Worm (Caenorhabditis elegans) whole organism, young adult: Measurements from ENCODE around the gene C28D4.7.

ENCODE experiments used
- B0336.3 ChIP-seq: fragments of 200-800 bp; sonication (Bioruptor generic); IDR thresholded peaks from 2 replicates; pipeline ENCODE4 v1.3.6; 2022; ENCODE audit warnings: missing genetic modification characterization, missing compliant biosample characterization
- F10E7.11 ChIP-seq: sonication (generic microtip); optimal IDR thresholded peaks from 2 replicates; lab custom pipeline; 2017; ENCODE audit warnings: mild to moderate bottlenecking, missing genetic modification characterization, moderate library complexity, missing compliant biosample characterization
- F23B12.7 ChIP-seq: sonication (generic microtip); optimal IDR thresholded peaks from 2 replicates; lab custom pipeline; 2017; ENCODE audit warnings: missing genetic modification characterization, mild to moderate bottlenecking, missing compliant biosample characterization, antibody characterized with exemption, moderate library complexity; ENCODE audit not compliant: insufficient read depth
- F37B4.10 ChIP-seq: fragments of 200-800 bp; sonication (Bioruptor generic); IDR thresholded peaks from 2 replicates; pipeline ENCODE4 v1.3.6; 2022; ENCODE audit warnings: missing genetic modification characterization, missing compliant biosample characterization
- F57A8.1 ChIP-seq: fragments of 200-800 bp; sonication (Bioruptor generic); optimal IDR thresholded peaks from 2 replicates; lab custom pipeline; 2018; ENCODE audit warnings: mild to moderate bottlenecking, missing genetic modification characterization, moderate library complexity, missing compliant biosample characterization
- F57C9.4 ChIP-seq: sonication (generic microtip); optimal IDR thresholded peaks from 2 replicates; lab custom pipeline; 2017; ENCODE audit warnings: mild to moderate bottlenecking, missing genetic modification characterization, missing compliant biosample characterization
- T26A5.8 ChIP-seq: sonication (generic microtip); optimal IDR thresholded peaks from 2 replicates; lab custom pipeline; 2016; ENCODE audit warnings: missing genetic modification characterization, missing compliant biosample characterization
- Y79H2A.3 ChIP-seq: fragments of 200-800 bp; sonication (Bioruptor generic); conservative IDR thresholded peaks from 2 replicates; pipeline ENCODE4 v1.3.6; 2022; ENCODE audit warnings: missing genetic modification reagents, missing genetic modification characterization, missing compliant biosample characterization
- ama-1 ChIP-seq, 3 experiments: fragments of 150-350 bp in 1 of 3; sonication (generic microtip) in 2 of 3; optimal IDR thresholded peaks; 2 replicates each; lab custom pipeline; 2014 to 2018; ENCODE audit warnings: missing biosample characterization in 2 of 3, missing genetic modification characterization in 2 of 3, missing genetic modification reagents in 2 of 3
- atf-7 ChIP-seq: sonication (generic microtip); optimal IDR thresholded peaks from 2 replicates; lab custom pipeline; 2017; ENCODE audit warnings: mild to moderate bottlenecking, missing genetic modification characterization, missing compliant biosample characterization
- athp-1 ChIP-seq: sonication (generic microtip); optimal IDR thresholded peaks from 2 replicates; lab custom pipeline; 2017; ENCODE audit warnings: mild to moderate bottlenecking, missing genetic modification characterization, missing compliant biosample characterization
- attf-3 ChIP-seq: fragments of 200-800 bp; sonication (Bioruptor generic); conservative IDR thresholded peaks from 2 replicates; pipeline ENCODE4 v1.3.6; 2022; ENCODE audit warnings: missing genetic modification reagents, missing genetic modification characterization, missing compliant biosample characterization
- attf-6 ChIP-seq: fragments of 200-800 bp; sonication (Bioruptor generic); IDR thresholded peaks from 2 replicates; pipeline ENCODE4 v1.3.6; 2022; ENCODE audit warnings: missing genetic modification reagents, missing genetic modification characterization, missing compliant biosample characterization
- bed-2 ChIP-seq: fragments of 200-800 bp; sonication (Bioruptor generic); IDR thresholded peaks from 2 replicates; pipeline ENCODE4 v1.3.6; 2022; ENCODE audit warnings: missing genetic modification reagents, missing genetic modification characterization, missing compliant biosample characterization
- ccch-3 ChIP-seq: fragments of 200-800 bp; sonication (Bioruptor generic); optimal IDR thresholded peaks from 2 replicates; lab custom pipeline; 2018; ENCODE audit warnings: mild to moderate bottlenecking, missing genetic modification characterization, missing compliant biosample characterization
- die-1 ChIP-seq: sonication (generic microtip); optimal IDR thresholded peaks from 2 replicates; lab custom pipeline; 2016; ENCODE audit warnings: missing genotype, mild to moderate bottlenecking, missing genetic modification characterization, missing compliant biosample characterization
- dox-1 ChIP-seq: fragments of 200-800 bp; sonication (Bioruptor generic); IDR thresholded peaks from 2 replicates; pipeline ENCODE4 v1.3.6; 2022; ENCODE audit warnings: missing genetic modification reagents, missing genetic modification characterization, missing compliant biosample characterization
- hmg-1.2 ChIP-seq: fragments of 200-800 bp; sonication (Bioruptor generic); IDR thresholded peaks from 2 replicates; pipeline ENCODE4 v1.3.6; 2022; ENCODE audit warnings: missing genetic modification reagents, missing genetic modification characterization, missing compliant biosample characterization
- let-607 ChIP-seq, 2 experiments: fragments of 200-800 bp in 1 of 2; sonication (Bioruptor generic) in 1 of 2; sonication (generic microtip) in 1 of 2; optimal IDR thresholded peaks; 2 replicates each; lab custom pipeline; 2016 to 2018; ENCODE audit warnings: mild to moderate bottlenecking in 2 of 2, missing compliant biosample characterization in 2 of 2, missing genetic modification characterization in 2 of 2, moderate library complexity in 2 of 2, missing genotype in 1 of 2
- lin-26 ChIP-seq: fragments of 200-800 bp; sonication (Bioruptor generic); IDR thresholded peaks from 2 replicates; pipeline ENCODE4 v1.3.6; 2022; ENCODE audit warnings: missing genetic modification reagents, missing genetic modification characterization, missing compliant biosample characterization
- lin-35 ChIP-seq, 3 experiments: fragments of 150-350 bp in 2 of 3; sonication (generic microtip) in 1 of 3; optimal IDR thresholded peaks; 2 replicates each; lab custom pipeline; 2014 to 2018; ENCODE audit warnings: missing biosample characterization in 3 of 3, missing genetic modification characterization in 3 of 3, missing genetic modification reagents in 3 of 3
- lsy-27 ChIP-seq: sonication (generic microtip); optimal IDR thresholded peaks from 2 replicates; lab custom pipeline; 2017; ENCODE audit warnings: missing genetic modification characterization, mild to moderate bottlenecking, missing compliant biosample characterization, antibody characterized with exemption, missing genotype, borderline replicate concordance; ENCODE audit not compliant: insufficient read depth
- mcd-1 ChIP-seq: fragments of 200-800 bp; sonication (Bioruptor generic); IDR thresholded peaks from 2 replicates; pipeline ENCODE4 v1.3.6; 2022; ENCODE audit warnings: missing genetic modification reagents, missing genetic modification characterization, missing compliant biosample characterization
- mel-28 ChIP-seq: sonication (generic microtip); optimal IDR thresholded peaks from 2 replicates; lab custom pipeline; 2016; ENCODE audit warnings: borderline replicate concordance, mild to moderate bottlenecking, missing genetic modification characterization, missing compliant biosample characterization
- nfya-2 ChIP-seq: fragments of 200-800 bp; sonication (Bioruptor generic); IDR thresholded peaks from 2 replicates; pipeline ENCODE4 v1.3.6; 2022; ENCODE audit warnings: missing genetic modification reagents, missing genetic modification characterization, missing compliant biosample characterization
- nhr-120 ChIP-seq: fragments of 200-800 bp; sonication (Bioruptor generic); IDR thresholded peaks from 2 replicates; pipeline ENCODE4 v1.3.6; 2022; ENCODE audit warnings: missing genetic modification characterization, missing compliant biosample characterization
- nhr-80 ChIP-seq: sonication (generic microtip); optimal IDR thresholded peaks from 2 replicates; lab custom pipeline; 2016; ENCODE audit warnings: missing genetic modification characterization, missing compliant biosample characterization
- nhr-90 ChIP-seq: sonication (generic microtip); optimal IDR thresholded peaks from 2 replicates; lab custom pipeline; 2016; ENCODE audit warnings: missing genotype, mild to moderate bottlenecking, missing genetic modification characterization, missing compliant biosample characterization
- snpc-3.4 ChIP-seq: sonication (generic microtip); optimal IDR thresholded peaks from 2 replicates; lab custom pipeline; 2017; ENCODE audit warnings: missing genetic modification characterization, mild to moderate bottlenecking, missing compliant biosample characterization, antibody characterized with exemption, moderate library complexity, missing genotype, missing genetic modification reagents
- snpc-4 ChIP-seq, 5 experiments: fragments of 150-350 bp in 1 of 5; sonication (generic microtip) in 4 of 5; optimal IDR thresholded peaks; 2 replicates each; lab custom pipeline; 2014 to 2018; ENCODE audit warnings: missing genetic modification characterization in 5 of 5, missing biosample characterization in 3 of 5, antibody characterized with exemption in 2 of 5, mild to moderate bottlenecking in 2 of 5, missing compliant biosample characterization in 2 of 5, missing genotype in 2 of 5, moderate library complexity in 2 of 5, missing genetic modification reagents in 1 of 5
- sptf-2 ChIP-seq: fragments of 200-800 bp; sonication (Bioruptor generic); optimal IDR thresholded peaks from 2 replicates; lab custom pipeline; 2018; ENCODE audit warnings: mild to moderate bottlenecking, missing genetic modification characterization, missing compliant biosample characterization
- tlf-1 ChIP-seq: fragments of 200-800 bp; sonication (Bioruptor generic); optimal IDR thresholded peaks from 2 replicates; lab custom pipeline; 2018; ENCODE audit warnings: mild to moderate bottlenecking, missing genetic modification characterization, missing compliant biosample characterization
- unc-130 ChIP-seq: sonication (generic microtip); optimal IDR thresholded peaks from 2 replicates; lab custom pipeline; 2016; ENCODE audit warnings: missing genetic modification reagents, missing genetic modification characterization, missing compliant biosample characterization
- unc-62 ChIP-seq: fragments of 150-350 bp; optimal IDR thresholded peaks from 2 replicates; lab custom pipeline; 2014; ENCODE audit warnings: missing biosample characterization, missing genetic modification reagents, missing genetic modification characterization
- zim-3 ChIP-seq: sonication (generic microtip); optimal IDR thresholded peaks from 2 replicates; lab custom pipeline; 2017; ENCODE audit warnings: mild to moderate bottlenecking, missing genetic modification characterization, moderate library complexity, missing compliant biosample characterization
- ztf-22 ChIP-seq: fragments of 200-800 bp; sonication (Bioruptor generic); optimal IDR thresholded peaks from 2 replicates; lab custom pipeline; 2018; ENCODE audit warnings: mild to moderate bottlenecking, missing genetic modification characterization, moderate library complexity, missing compliant biosample characterization
- ztf-25 ChIP-seq: fragments of 200-800 bp; sonication (Bioruptor generic); IDR thresholded peaks from 2 replicates; pipeline ENCODE4 v1.3.6; 2022; ENCODE audit warnings: missing genetic modification reagents, missing genetic modification characterization, missing compliant biosample characterization
- ztf-26 ChIP-seq: sonication (generic microtip); optimal IDR thresholded peaks from 2 replicates; lab custom pipeline; 2017; ENCODE audit warnings: missing genetic modification characterization, missing compliant biosample characterization
- ztf-6 ChIP-seq: fragments of 200-800 bp; sonication (Bioruptor generic); IDR thresholded peaks from 2 replicates; pipeline ENCODE4 v1.3.6; 2022; ENCODE audit warnings: missing genetic modification reagents, missing genetic modification characterization, missing compliant biosample characterization

Gene C28D4.7

ce11 chrIV:9757425-9757740 lies 14.4 kb upstream of the C28D4.7 start, which contains the start of gene nhr-97:
Gene nhr-97 (plus strand): TSS chrIV:9757641.
- TF ChIP-seq tlf-1 (GFP tag; lab: Kevin White, UChicago), result no peak
- TF ChIP-seq nhr-120 (GFP tag; lab: Robert Waterston, UW), result no peak
- no peak for TF ChIP-seq B0336.3 (GFP tag; lab: Robert Waterston, UW)

ce11 chrIV:9756647-9757424 lies 13.9 kb upstream of the C28D4.7 start:
- TF ChIP-seq snpc-4 (GFP tag; optimal IDR thresholded peaks at IDR 0.05; lab: Kevin White, UChicago) (no peak), snpc-4 (tag; optimal IDR thresholded peaks at IDR 0.05; lab: Kevin White, UChicago) (peak in 1 of 4 experiments; percentile 13), hmg-1.2 (GFP tag; lab: Robert Waterston, UW) (peak; percentile 67; the same call in 1 of the 2 replicates), nhr-80 (tag; lab: Kevin White, UChicago) (peak; percentile 81), ama-1 (optimal IDR thresholded peaks at IDR 0.05; lab: Kevin White, UChicago) (no peak), ama-1 (GFP tag; optimal IDR thresholded peaks at IDR 0.05; lab: Kevin White, UChicago) (no peak)
- TF ChIP-seq, all 124 proteins: peak for 3

ce11 chrIV:9755713-9756112 lies 12.8 kb upstream of the C28D4.7 start:
- no peak for TF ChIP-seq let-607 (tag; optimal IDR thresholded peaks at IDR 0.05; lab: Kevin White, UChicago)
- no peak for TF ChIP-seq Y79H2A.3 (GFP tag; lab: Robert Waterston, UW)
- no peak for TF ChIP-seq ztf-25 (GFP tag; lab: Robert Waterston, UW)
- TF ChIP-seq attf-3 (GFP tag; lab: Robert Waterston, UW), result no peak
- no peak for TF ChIP-seq F57A8.1 (GFP tag; lab: Kevin White, UChicago)
- TF ChIP-seq T26A5.8 (tag; lab: Kevin White, UChicago), result no peak
- TF ChIP-seq snpc-3.4 (tag; lab: Kevin White, UChicago), result no peak
- TF ChIP-seq ztf-26, result no peak
- no peak for TF ChIP-seq nhr-80 (tag; lab: Kevin White, UChicago)
- TF ChIP-seq die-1 (tag; lab: Kevin White, UChicago), result no peak
- no peak for TF ChIP-seq ztf-6
- TF ChIP-seq zim-3 (tag; lab: Kevin White, UChicago), result no peak
- no peak for TF ChIP-seq unc-130 (GFP tag; lab: Kevin White, UChicago)
- TF ChIP-seq F10E7.11 (tag; lab: Kevin White, UChicago), result no peak
- TF ChIP-seq bed-2 (GFP tag; lab: Robert Waterston, UW), result no peak
- no peak for TF ChIP-seq mcd-1 (GFP tag; lab: Robert Waterston, UW)
- TF ChIP-seq F57C9.4 (tag; lab: Kevin White, UChicago), result no peak
- TF ChIP-seq nhr-90 (tag; lab: Kevin White, UChicago), result no peak
- TF ChIP-seq atf-7, result no peak
- no peak for TF ChIP-seq lin-26

ce11 chrIV:9748342-9748741 lies 5.4 kb upstream of the C28D4.7 start, which contains the start of gene C28D4.8:
Gene C28D4.8 (minus strand): TSS chrIV:9748442.
- TF ChIP-seq ztf-22 (GFP tag; lab: Kevin White, UChicago), result no peak
- TF ChIP-seq lsy-27 (tag; lab: Kevin White, UChicago), result no peak
- TF ChIP-seq nfya-2 (GFP tag; lab: Robert Waterston, UW), result no peak
- TF ChIP-seq ccch-3, result no peak
- TF ChIP-seq attf-6 (GFP tag; lab: Robert Waterston, UW), result no peak
- TF ChIP-seq mel-28, result no peak
- TF ChIP-seq F37B4.10, result no peak
- no peak for TF ChIP-seq unc-130 (GFP tag; lab: Kevin White, UChicago)
- TF ChIP-seq unc-62, result no peak
- TF ChIP-seq sptf-2, result no peak
- no peak for TF ChIP-seq T26A5.8 (tag; lab: Kevin White, UChicago)
- TF ChIP-seq athp-1 (tag; lab: Kevin White, UChicago), result no peak
- TF ChIP-seq F23B12.7 (tag; lab: Kevin White, UChicago), result no peak
- TF ChIP-seq dox-1 (GFP tag; lab: Robert Waterston, UW), result no peak
- no peak for TF ChIP-seq nhr-90 (tag; lab: Kevin White, UChicago)
- TF ChIP-seq nhr-120 (GFP tag; lab: Robert Waterston, UW), result no peak
- TF ChIP-seq lin-35 (GFP tag; optimal IDR thresholded peaks at IDR 0.05; lab: Kevin White, UChicago), result no peak
